Worm (Caenorhabditis elegans): ENCODE data around the gene eif-3.L.

The eif-3.L gene

ce11 chrII:5587794-5588193 is 34.5 kb downstream of the eif-3.L start:
- TF ChIP-seq ama-1 (optimal IDR thresholded peaks at IDR 0.05) (no peak), tra-4 (tag; optimal IDR thresholded peaks at IDR 0.05) (no peak), B0310.2 (tag; optimal IDR thresholded peaks at IDR 0.05) (no peak), pes-1 (GFP tag; IDR thresholded peaks at IDR 0.05) (no peak), hnd-1 (tag; optimal IDR thresholded peaks at IDR 0.05) (no peak), tbx-37 (GFP tag; conservative IDR thresholded peaks at IDR 0.05) (no peak), ets-7 (tag; optimal IDR thresholded peaks at IDR 0.05) (no peak), ceh-13 (GFP tag; optimal IDR thresholded peaks at IDR 0.05) (no peak), ceh-36 (tag; optimal IDR thresholded peaks at IDR 0.05) (no peak), flt-1 (GFP tag; IDR thresholded peaks at IDR 0.05) (no peak), tbx-11 (GFP tag; IDR thresholded peaks at IDR 0.05) (no peak)

- TF ChIP-seq tbx-11 (GFP tag; IDR thresholded peaks at IDR 0.05) (no peak), ceh-13 (GFP tag; optimal IDR thresholded peaks at IDR 0.05) (no peak), pes-1 (GFP tag; IDR thresholded peaks at IDR 0.05) (no peak), scrt-1 (GFP tag; IDR thresholded peaks at IDR 0.05) (no peak), ets-7 (tag; optimal IDR thresholded peaks at IDR 0.05) (no peak), tbx-37 (GFP tag; conservative IDR thresholded peaks at IDR 0.05) (no peak), sea-1 (GFP tag; conservative IDR thresholded peaks at IDR 0.05) (no peak), ceh-36 (tag; optimal IDR thresholded peaks at IDR 0.05) (no peak)
Observed at ce11 chrII:5585788-5586187, 36.5 kb downstream of the eif-3.L start, which contains the start of gene lys-8. lys-8 (plus strand) TSS chrII:5586178.

- no peak for TF ChIP-seq sea-1 (GFP tag; conservative IDR thresholded peaks at IDR 0.05)
- no peak for TF ChIP-seq tra-4 (tag; optimal IDR thresholded peaks at IDR 0.05)
- no peak for TF ChIP-seq aly-1 (tag; optimal IDR thresholded peaks at IDR 0.05)
- no peak for TF ChIP-seq pes-1 (GFP tag; IDR thresholded peaks at IDR 0.05)
- no peak for TF ChIP-seq hnd-1 (tag; optimal IDR thresholded peaks at IDR 0.05)
- no peak for TF ChIP-seq ama-1 (optimal IDR thresholded peaks at IDR 0.05)
- no peak for TF ChIP-seq tbx-11 (GFP tag; IDR thresholded peaks at IDR 0.05)
- TF ChIP-seq ets-7 (tag; optimal IDR thresholded peaks at IDR 0.05), result no peak
- no peak for TF ChIP-seq hmg-4 (GFP tag; optimal IDR thresholded peaks at IDR 0.05)
- no peak for TF ChIP-seq scrt-1 (GFP tag; IDR thresholded peaks at IDR 0.05)
- no peak for TF ChIP-seq F13C5.2 (tag; optimal IDR thresholded peaks at IDR 0.05)
- TF ChIP-seq tbx-37 (GFP tag; conservative IDR thresholded peaks at IDR 0.05), result no peak
- no peak for TF ChIP-seq ceh-36 (tag; optimal IDR thresholded peaks at IDR 0.05)
- TF ChIP-seq B0310.2 (tag; optimal IDR thresholded peaks at IDR 0.05), result no peak
- TF ChIP-seq ceh-13 (GFP tag; optimal IDR thresholded peaks at IDR 0.05), result no peak
- TF ChIP-seq flt-1 (GFP tag; IDR thresholded peaks at IDR 0.05), result no peak
- TF ChIP-seq hmbx-1 (tag; optimal IDR thresholded peaks at IDR 0.05), result no peak
Observed at ce11 chrII:5582309-5582708, 40.0 kb downstream of the eif-3.L start, which contains the start of gene T25E4.2. T25E4.2 (minus strand) TSS chrII:5582409.

ce11 chrII:5579236-5579635 is 43.0 kb downstream of the eif-3.L start:
- no peak for TF ChIP-seq B0310.2 (tag; optimal IDR thresholded peaks at IDR 0.05)
- TF ChIP-seq hmg-4 (GFP tag; optimal IDR thresholded peaks at IDR 0.05), result no peak
- TF ChIP-seq ets-7 (tag; optimal IDR thresholded peaks at IDR 0.05), result no peak
- no peak for TF ChIP-seq aly-1 (tag; optimal IDR thresholded peaks at IDR 0.05)
- no peak for TF ChIP-seq sea-1 (GFP tag; conservative IDR thresholded peaks at IDR 0.05)
- no peak for TF ChIP-seq hnd-1 (tag; optimal IDR thresholded peaks at IDR 0.05)
- TF ChIP-seq tbx-37 (GFP tag; conservative IDR thresholded peaks at IDR 0.05), result no peak
- TF ChIP-seq tra-4 (tag; optimal IDR thresholded peaks at IDR 0.05), result no peak
- TF ChIP-seq flt-1 (GFP tag; IDR thresholded peaks at IDR 0.05), result no peak
- no peak for TF ChIP-seq scrt-1 (GFP tag; IDR thresholded peaks at IDR 0.05)
- no peak for TF ChIP-seq hmbx-1 (tag; optimal IDR thresholded peaks at IDR 0.05)
- TF ChIP-seq ceh-13 (GFP tag; optimal IDR thresholded peaks at IDR 0.05), result no peak

ce11 chrII:5578714-5579113 is 43.6 kb downstream of the eif-3.L start:
- TF ChIP-seq B0310.2 (tag; optimal IDR thresholded peaks at IDR 0.05) (no peak), F13C5.2 (tag; optimal IDR thresholded peaks at IDR 0.05) (no peak), flt-1 (GFP tag; IDR thresholded peaks at IDR 0.05) (no peak), ceh-36 (tag; optimal IDR thresholded peaks at IDR 0.05) (no peak), hnd-1 (tag; optimal IDR thresholded peaks at IDR 0.05) (no peak), tbx-37 (GFP tag; conservative IDR thresholded peaks at IDR 0.05) (no peak), scrt-1 (GFP tag; IDR thresholded peaks at IDR 0.05) (no peak), ama-1 (optimal IDR thresholded peaks at IDR 0.05) (no peak), ceh-13 (GFP tag; optimal IDR thresholded peaks at IDR 0.05) (no peak), tbx-11 (GFP tag; IDR thresholded peaks at IDR 0.05) (no peak), hmg-4 (GFP tag; optimal IDR thresholded peaks at IDR 0.05) (no peak), pes-1 (GFP tag; IDR thresholded peaks at IDR 0.05) (no peak), sea-1 (GFP tag; conservative IDR thresholded peaks at IDR 0.05) (no peak), aly-1 (tag; optimal IDR thresholded peaks at IDR 0.05) (no peak), ets-7 (tag; optimal IDR thresholded peaks at IDR 0.05) (no peak), hmbx-1 (tag; optimal IDR thresholded peaks at IDR 0.05) (no peak), tra-4 (tag; optimal IDR thresholded peaks at IDR 0.05) (no peak)

ce11 chrII:5578035-5578434 is 44.2 kb downstream of the eif-3.L start, which contains the start of gene T25E4.1:
T25E4.1 (plus strand) TSS chrII:5578335.
- TF ChIP-seq hmbx-1 (tag; optimal IDR thresholded peaks at IDR 0.05) (no peak), ama-1 (optimal IDR thresholded peaks at IDR 0.05) (no peak), hnd-1 (tag; optimal IDR thresholded peaks at IDR 0.05) (no peak), ets-7 (tag; optimal IDR thresholded peaks at IDR 0.05) (no peak), hmg-4 (GFP tag; optimal IDR thresholded peaks at IDR 0.05) (no peak), tra-4 (tag; optimal IDR thresholded peaks at IDR 0.05) (no peak)

- TF ChIP-seq hnd-1 (tag; optimal IDR thresholded peaks at IDR 0.05), result peak; percentile 20
- TF ChIP-seq tbx-11 (GFP tag; IDR thresholded peaks at IDR 0.05), result peak; percentile 59; the same call in 1 of the 2 replicates
- peak; percentile 76 for TF ChIP-seq hmg-4 (GFP tag; optimal IDR thresholded peaks at IDR 0.05)
- TF ChIP-seq F13C5.2 (tag; optimal IDR thresholded peaks at IDR 0.05), result peak; percentile 33
- 0 out of 2 replicates have a peak, but pooled peaks have one; percentile 64 for TF ChIP-seq sea-1 (GFP tag; conservative IDR thresholded peaks at IDR 0.05)
- TF ChIP-seq pes-1 (GFP tag; IDR thresholded peaks at IDR 0.05), result no peak
- no peak for TF ChIP-seq ama-1 (optimal IDR thresholded peaks at IDR 0.05)
- peak; percentile 33 for TF ChIP-seq ceh-36 (tag; optimal IDR thresholded peaks at IDR 0.05)
- TF ChIP-seq hmbx-1 (tag; optimal IDR thresholded peaks at IDR 0.05), result peak; percentile 22
- TF ChIP-seq ceh-13 (GFP tag; optimal IDR thresholded peaks at IDR 0.05), result peak; percentile 36
- peak; percentile 66 for TF ChIP-seq scrt-1 (GFP tag; IDR thresholded peaks at IDR 0.05)
- TF ChIP-seq tra-4 (tag; optimal IDR thresholded peaks at IDR 0.05), result no peak
- TF ChIP-seq ets-7 (tag; optimal IDR thresholded peaks at IDR 0.05), result no peak
- peak; percentile 37; the same call in 1 of the 2 replicates for TF ChIP-seq tbx-37 (GFP tag; conservative IDR thresholded peaks at IDR 0.05)
- no peak for TF ChIP-seq aly-1 (tag; optimal IDR thresholded peaks at IDR 0.05)
- peak; percentile 27 for TF ChIP-seq B0310.2 (tag; optimal IDR thresholded peaks at IDR 0.05)
- TF ChIP-seq flt-1 (GFP tag; IDR thresholded peaks at IDR 0.05), result peak; percentile 73
Observed at ce11 chrII:5577060-5577459, 45.2 kb downstream of the eif-3.L start.
